Worm (Caenorhabditis elegans) whole organism, young adult: ENCODE measurements around the gene ctns-1.
A peak's percentile ranks its signal among the peaks of the same experiment; 100 is the strongest.

Experiments used
- B0336.3 ChIP-seq: fragments of 200-800 bp; sonication (Bioruptor generic); IDR thresholded peaks from 2 replicates; pipeline ENCODE4 v1.3.6; 2022; ENCODE audit warnings: missing genetic modification characterization, missing compliant biosample characterization
- F10E7.11 ChIP-seq: sonication (generic microtip); optimal IDR thresholded peaks from 2 replicates; lab custom pipeline; 2017; ENCODE audit warnings: mild to moderate bottlenecking, missing genetic modification characterization, moderate library complexity, missing compliant biosample characterization
- F37B4.10 ChIP-seq: fragments of 200-800 bp; sonication (Bioruptor generic); IDR thresholded peaks from 2 replicates; pipeline ENCODE4 v1.3.6; 2022; ENCODE audit warnings: missing genetic modification characterization, missing compliant biosample characterization
- Y53G8AR.9 ChIP-seq: fragments of 200-800 bp; sonication (Bioruptor generic); conservative IDR thresholded peaks from 2 replicates; pipeline ENCODE4 v1.3.6; 2022; ENCODE audit warnings: missing genetic modification reagents, missing genetic modification characterization, missing compliant biosample characterization
- Y56A3A.18 ChIP-seq: fragments of 200-800 bp; sonication (Bioruptor generic); IDR thresholded peaks from 2 replicates; pipeline ENCODE4 v1.3.6; 2022; ENCODE audit warnings: missing genetic modification reagents, missing genetic modification characterization, missing compliant biosample characterization
- Y95B8A.8 ChIP-seq: fragments of 200-800 bp; sonication (Bioruptor generic); IDR thresholded peaks from 2 replicates; pipeline ENCODE4 v1.3.6; 2022; ENCODE audit warnings: missing genetic modification reagents, missing genetic modification characterization, missing compliant biosample characterization
- akir-1 ChIP-seq: fragments of 200-800 bp; sonication (Bioruptor generic); optimal IDR thresholded peaks from 2 replicates; lab custom pipeline; 2018; ENCODE audit warnings: mild to moderate bottlenecking, missing genetic modification characterization, moderate library complexity, missing compliant biosample characterization
- aptf-3 ChIP-seq: fragments of 200-800 bp; sonication (Bioruptor generic); IDR thresholded peaks from 2 replicates; pipeline ENCODE4 v1.3.6; 2022; ENCODE audit warnings: missing genetic modification characterization, missing compliant biosample characterization
- athp-1 ChIP-seq: sonication (generic microtip); optimal IDR thresholded peaks from 2 replicates; lab custom pipeline; 2017; ENCODE audit warnings: mild to moderate bottlenecking, missing genetic modification characterization, missing compliant biosample characterization
- attf-6 ChIP-seq: fragments of 200-800 bp; sonication (Bioruptor generic); IDR thresholded peaks from 2 replicates; pipeline ENCODE4 v1.3.6; 2022; ENCODE audit warnings: missing genetic modification reagents, missing genetic modification characterization, missing compliant biosample characterization
- bed-1 ChIP-seq: fragments of 200-800 bp; sonication (Bioruptor generic); IDR thresholded peaks from 2 replicates; pipeline ENCODE4 v1.3.6; 2022; ENCODE audit warnings: missing genetic modification reagents, missing genetic modification characterization, missing compliant biosample characterization
- ceh-27 ChIP-seq: fragments of 200-800 bp; sonication (Bioruptor generic); optimal IDR thresholded peaks from 2 replicates; lab custom pipeline; 2018; ENCODE audit warnings: mild to moderate bottlenecking, missing genetic modification characterization, moderate library complexity, missing compliant biosample characterization
- ceh-40 ChIP-seq: fragments of 200-800 bp; sonication (Bioruptor generic); IDR thresholded peaks from 2 replicates; pipeline ENCODE4 v1.3.6; 2022; ENCODE audit warnings: missing genetic modification characterization, missing compliant biosample characterization
- ceh-79 ChIP-seq: sonication (generic microtip); optimal IDR thresholded peaks from 2 replicates; lab custom pipeline; 2017; ENCODE audit warnings: mild to moderate bottlenecking, missing genetic modification characterization, missing compliant biosample characterization
- die-1 ChIP-seq: sonication (generic microtip); optimal IDR thresholded peaks from 2 replicates; lab custom pipeline; 2016; ENCODE audit warnings: missing genotype, mild to moderate bottlenecking, missing genetic modification characterization, missing compliant biosample characterization
- dpl-1 ChIP-seq: fragments of 150-350 bp; optimal IDR thresholded peaks from 2 replicates; lab custom pipeline; 2014; ENCODE audit warnings: missing biosample characterization, missing genetic modification reagents, missing genetic modification characterization
- egrh-3 ChIP-seq: fragments of 200-800 bp; sonication (Bioruptor generic); IDR thresholded peaks from 2 replicates; pipeline ENCODE4 v1.3.6; 2022; ENCODE audit warnings: missing genetic modification reagents, missing genetic modification characterization, missing compliant biosample characterization
- hmg-20 ChIP-seq: fragments of 200-800 bp; sonication (Bioruptor generic); IDR thresholded peaks from 2 replicates; pipeline ENCODE4 v1.3.6; 2022; ENCODE audit warnings: missing genetic modification reagents, missing genetic modification characterization, missing compliant biosample characterization
- lag-1 ChIP-seq: fragments of 200-800 bp; sonication (Bioruptor generic); IDR thresholded peaks from 2 replicates; pipeline ENCODE4 v1.3.6; 2022; ENCODE audit warnings: missing genetic modification reagents, missing genetic modification characterization, missing compliant biosample characterization
- lin-26 ChIP-seq: fragments of 200-800 bp; sonication (Bioruptor generic); IDR thresholded peaks from 2 replicates; pipeline ENCODE4 v1.3.6; 2022; ENCODE audit warnings: missing genetic modification reagents, missing genetic modification characterization, missing compliant biosample characterization
- lin-35 ChIP-seq, 3 experiments: fragments of 150-350 bp in 2 of 3; sonication (generic microtip) in 1 of 3; optimal IDR thresholded peaks; 2 replicates each; lab custom pipeline; 2014 to 2018; ENCODE audit warnings: missing biosample characterization in 3 of 3, missing genetic modification characterization in 3 of 3, missing genetic modification reagents in 3 of 3
- lsl-1 ChIP-seq: fragments of 200-800 bp; sonication (Bioruptor generic); optimal IDR thresholded peaks from 2 replicates; lab custom pipeline; 2018; ENCODE audit warnings: mild to moderate bottlenecking, missing genetic modification characterization, moderate library complexity, missing compliant biosample characterization
- lsy-27 ChIP-seq: sonication (generic microtip); optimal IDR thresholded peaks from 2 replicates; lab custom pipeline; 2017; ENCODE audit warnings: missing genetic modification characterization, mild to moderate bottlenecking, missing compliant biosample characterization, antibody characterized with exemption, missing genotype, borderline replicate concordance; ENCODE audit not compliant: insufficient read depth
- madf-8 ChIP-seq: fragments of 200-800 bp; sonication (Bioruptor generic); conservative IDR thresholded peaks from 2 replicates; pipeline ENCODE4 v1.3.6; 2022; ENCODE audit warnings: missing genetic modification reagents, missing genetic modification characterization, missing compliant biosample characterization
- nfya-1 ChIP-seq: sonication (generic microtip); optimal IDR thresholded peaks from 2 replicates; lab custom pipeline; 2017; ENCODE audit warnings: antibody characterized with exemption, missing compliant biosample characterization, missing genetic modification characterization, borderline replicate concordance; ENCODE audit not compliant: insufficient read depth
- nfya-2 ChIP-seq: fragments of 200-800 bp; sonication (Bioruptor generic); IDR thresholded peaks from 2 replicates; pipeline ENCODE4 v1.3.6; 2022; ENCODE audit warnings: missing genetic modification reagents, missing genetic modification characterization, missing compliant biosample characterization
- nfyb-1 ChIP-seq: fragments of 200-800 bp; sonication (Bioruptor generic); IDR thresholded peaks from 2 replicates; pipeline ENCODE4 v1.3.6; 2022; ENCODE audit warnings: missing genetic modification reagents, missing genetic modification characterization, missing compliant biosample characterization
- nhr-120 ChIP-seq: fragments of 200-800 bp; sonication (Bioruptor generic); IDR thresholded peaks from 2 replicates; pipeline ENCODE4 v1.3.6; 2022; ENCODE audit warnings: missing genetic modification characterization, missing compliant biosample characterization
- nhr-27 ChIP-seq: fragments of 200-800 bp; sonication (Bioruptor generic); optimal IDR thresholded peaks from 2 replicates; lab custom pipeline; 2018; ENCODE audit warnings: mild to moderate bottlenecking, missing genetic modification characterization, moderate library complexity, missing compliant biosample characterization
- pha-4 ChIP-seq: fragments of 150-350 bp; sonication (generic microtip); optimal IDR thresholded peaks from 2 replicates; lab custom pipeline; 2014; ENCODE audit warnings: missing biosample characterization, missing genetic modification reagents, missing genetic modification characterization
- rcor-1 ChIP-seq: fragments of 200-800 bp; sonication (Bioruptor generic); IDR thresholded peaks from 2 replicates; pipeline ENCODE4 v1.3.6; 2022; ENCODE audit warnings: missing genetic modification reagents, missing genetic modification characterization, missing compliant biosample characterization
- rec-8 ChIP-seq, 2 experiments: sonication (generic microtip); optimal IDR thresholded peaks; 2 replicates each; lab custom pipeline; 2016; ENCODE audit warnings: mild to moderate bottlenecking in 2 of 2, missing genetic modification characterization in 2 of 2, missing genetic modification reagents in 2 of 2, missing genotype in 2 of 2, missing biosample characterization in 1 of 2, missing compliant biosample characterization in 1 of 2, moderate library complexity in 1 of 2
- rpc-1 ChIP-seq, 2 experiments: fragments of 150-350 bp in 1 of 2; sonication (generic microtip) in 1 of 2; optimal IDR thresholded peaks; 2 replicates each; lab custom pipeline; 2014 to 2018; ENCODE audit warnings: missing biosample characterization in 1 of 2, missing genetic modification characterization in 1 of 2, missing genetic modification reagents in 1 of 2, missing genotype in 1 of 2
- snpc-1.3 ChIP-seq: sonication (generic microtip); optimal IDR thresholded peaks from 2 replicates; lab custom pipeline; 2017; ENCODE audit warnings: missing genetic modification characterization, mild to moderate bottlenecking, missing compliant biosample characterization, antibody characterized with exemption, moderate library complexity, missing genotype, missing genetic modification reagents; ENCODE audit not compliant: insufficient read depth
- somi-1 ChIP-seq: fragments of 200-800 bp; sonication (Bioruptor generic); optimal IDR thresholded peaks from 2 replicates; lab custom pipeline; 2018; ENCODE audit warnings: mild to moderate bottlenecking, missing genetic modification characterization, missing compliant biosample characterization
- tlf-1 ChIP-seq: fragments of 200-800 bp; sonication (Bioruptor generic); optimal IDR thresholded peaks from 2 replicates; lab custom pipeline; 2018; ENCODE audit warnings: mild to moderate bottlenecking, missing genetic modification characterization, missing compliant biosample characterization
- zfh-2 ChIP-seq: fragments of 200-800 bp; sonication (Bioruptor generic); conservative IDR thresholded peaks from 2 replicates; pipeline ENCODE4 v1.3.6; 2022; ENCODE audit warnings: missing genetic modification reagents, missing genetic modification characterization, missing compliant biosample characterization
- ztf-25 ChIP-seq: fragments of 200-800 bp; sonication (Bioruptor generic); IDR thresholded peaks from 2 replicates; pipeline ENCODE4 v1.3.6; 2022; ENCODE audit warnings: missing genetic modification reagents, missing genetic modification characterization, missing compliant biosample characterization

The ctns-1 gene

DNA sequence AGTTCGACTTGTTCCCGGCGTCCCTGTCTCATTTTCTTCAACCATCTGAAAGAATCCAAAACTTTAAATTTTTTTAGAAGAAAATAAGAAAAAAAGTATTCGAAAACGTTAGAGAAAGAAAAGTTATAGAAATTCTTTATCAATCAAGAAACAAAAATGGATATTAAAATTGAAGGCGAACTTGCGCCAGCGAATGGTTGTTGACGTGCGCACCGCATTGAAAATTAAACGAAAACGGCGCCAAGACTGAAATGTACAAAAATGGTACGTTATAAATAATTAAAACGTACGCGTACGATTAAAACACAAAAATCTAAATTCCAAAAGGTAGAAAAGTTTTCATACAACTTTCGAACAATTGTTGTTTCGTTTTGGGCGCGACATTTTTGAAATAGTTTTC is 49.9 kb downstream of the ctns-1 start, which contains the start of gene K02C4.3 (continued):
- TF ChIP-seq rec-8 (tag; optimal IDR thresholded peaks at IDR 0.05; lab: Kevin White, UChicago) (no peak), ceh-79 (tag; lab: Kevin White, UChicago) (no peak), nhr-27 (no peak), nfyb-1 (GFP tag; lab: Robert Waterston, UW) (no peak), Y95B8A.8 (GFP tag; lab: Robert Waterston, UW) (no peak), zfh-2 (no peak), rpc-1 (optimal IDR thresholded peaks at IDR 0.05; lab: Kevin White, UChicago) (no peak), rpc-1 (tag; optimal IDR thresholded peaks at IDR 0.05; lab: Kevin White, UChicago) (no peak), lag-1 (GFP tag; lab: Robert Waterston, UW) (no peak), B0336.3 (GFP tag; lab: Robert Waterston, UW) (no peak), ceh-40 (no peak), F10E7.11 (tag; lab: Kevin White, UChicago) (no peak), lin-26 (GFP tag; lab: Robert Waterston, UW) (no peak), tlf-1 (GFP tag; lab: Kevin White, UChicago) (no peak), nfya-1 (no peak), egrh-3 (no peak), madf-8 (peak; percentile 26; the same call in 1 of the 2 replicates), lin-35 (GFP tag; optimal IDR thresholded peaks at IDR 0.05; lab: Kevin White, UChicago) (peak in 1 of 3 experiments; percentile 80), aptf-3 (GFP tag; lab: Robert Waterston, UW) (no peak), athp-1 (no peak), ceh-27 (GFP tag; lab: Kevin White, UChicago) (no peak), bed-1 (GFP tag; lab: Robert Waterston, UW) (no peak), nfya-2 (no peak), Y53G8AR.9 (GFP tag; lab: Robert Waterston, UW) (no peak), snpc-1.3 (peak; percentile 7), lsl-1 (GFP tag; lab: Kevin White, UChicago) (peak; percentile 56), hmg-20 (GFP tag; lab: Robert Waterston, UW) (no peak), attf-6 (no peak), F37B4.10 (GFP tag; lab: Robert Waterston, UW) (no peak), rcor-1 (GFP tag; lab: Robert Waterston, UW) (no peak), die-1 (tag; lab: Kevin White, UChicago) (no peak), lsy-27 (tag; lab: Kevin White, UChicago) (no peak), Y56A3A.18 (GFP tag; lab: Robert Waterston, UW) (no peak), dpl-1 (GFP tag; lab: Kevin White, UChicago) (peak; percentile 68), pha-4 (tag; lab: Kevin White, UChicago) (no peak), nhr-120 (GFP tag; lab: Robert Waterston, UW) (no peak), akir-1 (GFP tag; lab: Kevin White, UChicago) (no peak), ztf-25 (no peak), somi-1 (GFP tag; lab: Kevin White, UChicago) (no peak)
